Worm (Caenorhabditis elegans): Measurements from ENCODE around the gene hsp-75.
A peak's percentile ranks its signal among the peaks of the same experiment; 100 is the strongest.

Gene hsp-75

DNA sequence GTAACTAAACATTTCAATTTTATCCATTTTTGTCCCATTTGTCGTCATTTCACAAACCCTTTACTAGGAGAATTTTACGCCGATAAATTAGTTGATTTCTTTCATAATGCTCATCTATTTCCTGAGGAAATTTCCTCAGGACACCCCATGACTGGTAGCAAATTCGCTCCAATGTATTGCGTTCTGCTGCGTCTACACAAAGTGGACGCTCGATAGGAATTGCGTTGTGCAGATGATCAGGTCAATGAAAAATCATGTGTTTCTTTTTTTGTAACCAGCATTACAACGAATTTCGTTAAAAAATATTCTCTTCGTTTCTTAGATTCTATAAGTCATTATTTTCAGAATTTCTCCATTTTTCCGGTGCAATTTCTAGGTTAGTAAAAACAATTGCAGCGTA is 44.7 kb downstream of the hsp-75 start, which contains the start of gene epg-4 (continued):
- TF ChIP-seq fkh-10 (GFP tag; optimal IDR thresholded peaks at IDR 0.05) (no peak), ztf-11 (tag; optimal IDR thresholded peaks at IDR 0.05) (no peak), mep-1 (tag; optimal IDR thresholded peaks at IDR 0.05) (no peak), mdl-1 (tag; optimal IDR thresholded peaks at IDR 0.05) (peak in 1 of 2 experiments; percentile 22), lin-14 (GFP tag; optimal IDR thresholded peaks at IDR 0.05) (peak; percentile 70), Y116A8C.19 (tag; optimal IDR thresholded peaks at IDR 0.05; ENCODE audit: borderline replicate concordance) (no peak), nhr-28 (tag; optimal IDR thresholded peaks at IDR 0.05) (no peak), nhr-20 (tag; optimal IDR thresholded peaks at IDR 0.05) (peak; percentile 15), nhr-12 (tag; optimal IDR thresholded peaks at IDR 0.05) (no peak), unc-98 (GFP tag; IDR thresholded peaks at IDR 0.05) (no peak), hlh-17 (GFP tag; optimal IDR thresholded peaks at IDR 0.05; ENCODE audit: borderline replicate concordance) (no peak), snu-23 (GFP tag; optimal IDR thresholded peaks at IDR 0.05) (peak; percentile 36), efl-1 (optimal IDR thresholded peaks at IDR 0.05) (peak; percentile 19 to 57), efl-1 (GFP tag; optimal IDR thresholded peaks at IDR 0.05 in 1 of 2) (peak; percentile 45 to 93), C16A3.4 (tag; optimal IDR thresholded peaks at IDR 0.05) (peak; percentile 50)

DNA sequence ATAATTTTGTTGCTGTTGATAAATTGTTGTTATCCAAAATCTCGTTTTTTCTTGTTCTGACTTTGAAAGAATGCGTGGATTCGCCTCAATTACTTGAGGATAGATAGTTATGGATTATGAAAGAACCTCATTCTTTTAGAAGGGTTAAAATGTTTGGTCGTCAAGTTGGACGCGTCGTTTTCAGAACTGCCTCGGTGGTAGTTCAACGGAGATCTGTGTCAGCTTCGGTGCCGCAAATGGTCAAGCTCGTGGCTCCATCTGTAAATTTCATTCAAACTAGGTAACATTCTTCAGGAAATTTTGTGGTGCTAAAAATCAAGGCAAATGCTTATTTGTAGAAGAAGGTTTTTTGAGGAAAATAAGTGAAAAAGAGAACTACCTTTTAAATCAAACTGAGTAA is 45.9 kb downstream of the hsp-75 start, which contains the start of gene ndab-2:
TSS of gene ndab-2 (plus strand) at position 140 of the 400 bp plus-strand sequence.
- TF ChIP-seq ama-1 (optimal IDR thresholded peaks at IDR 0.05) (peak; percentile 41), lsy-2 (tag; optimal IDR thresholded peaks at IDR 0.05) (peak in 1 of 2 experiments; percentile 28), pag-3 (tag; optimal IDR thresholded peaks at IDR 0.05; ENCODE audit: borderline replicate concordance, insufficient read depth) (no peak), nhr-47 (tag; optimal IDR thresholded peaks at IDR 0.05) (peak; percentile 18), nhr-90 (tag; optimal IDR thresholded peaks at IDR 0.05; ENCODE audit: poor library complexity) (peak; percentile 5)

DNA sequence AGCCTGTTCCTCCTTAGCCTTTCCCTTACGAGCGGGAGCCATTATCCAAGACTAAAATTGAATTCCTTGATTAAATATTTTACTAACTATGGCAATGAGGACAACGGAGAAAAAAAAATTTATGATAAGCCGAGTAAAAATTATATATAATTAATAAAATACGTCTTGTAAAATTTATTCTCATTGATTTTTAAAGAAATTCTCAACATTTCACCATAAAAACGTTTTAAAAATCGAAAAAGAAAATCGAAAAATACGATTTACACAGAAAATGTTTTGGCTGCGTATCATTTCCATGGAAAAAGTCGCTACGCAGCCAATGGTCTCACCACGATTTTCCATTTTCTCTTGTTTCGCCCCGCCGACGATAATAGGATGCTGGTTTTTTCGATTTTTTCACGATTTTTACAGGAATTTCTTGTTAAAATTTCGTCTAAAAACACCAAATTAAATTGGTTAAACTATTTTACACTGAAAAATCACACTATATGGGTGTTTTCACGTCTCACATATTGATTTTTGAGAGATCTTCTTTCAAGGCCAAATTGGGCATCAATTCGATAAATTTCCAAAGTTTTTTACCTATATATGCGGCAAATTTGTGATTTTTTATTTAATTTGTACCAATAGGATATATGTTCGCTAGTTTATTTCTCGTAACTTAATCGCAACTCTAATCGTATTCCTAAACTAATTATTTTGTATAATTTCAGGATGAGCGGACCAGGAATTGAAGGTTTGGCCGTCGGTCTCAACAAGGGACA is 46.8 kb downstream of the hsp-75 start, which contains the start of the genes rps-14 and rpl-36:
TSS of gene rps-14 (minus strand) at position 51 of the 764 bp plus-strand sequence.
TSS of gene rpl-36 (plus strand) at position 714 of the 764 bp plus-strand sequence.
- TF ChIP-seq alr-1 (tag; optimal IDR thresholded peaks at IDR 0.05; ENCODE audit: borderline replicate concordance) (no peak), nhr-90 (tag; optimal IDR thresholded peaks at IDR 0.05; ENCODE audit: poor library complexity) (peak; percentile 92), isw-1 (GFP tag; IDR thresholded peaks at IDR 0.05) (peak; percentile 94), blmp-1 (tag; optimal IDR thresholded peaks at IDR 0.05) (peak; percentile 93), pax-3 (tag; optimal IDR thresholded peaks at IDR 0.05) (peak; percentile 72), dsc-1 (tag; optimal IDR thresholded peaks at IDR 0.05) (peak; percentile 89), unc-98 (GFP tag; IDR thresholded peaks at IDR 0.05) (no peak), sup-37 (GFP tag; optimal IDR thresholded peaks at IDR 0.05) (no peak), snu-23 (GFP tag; optimal IDR thresholded peaks at IDR 0.05) (peak; percentile 95), nhr-19 (GFP tag; conservative IDR thresholded peaks at IDR 0.05) (peak; percentile 92), nhr-76 (tag; optimal IDR thresholded peaks at IDR 0.05) (no peak), grh-1 (GFP tag; IDR thresholded peaks at IDR 0.05) (peak; percentile 70), ceh-88 (GFP tag; IDR thresholded peaks at IDR 0.05) (peak; percentile 68), elt-3 (tag; optimal IDR thresholded peaks at IDR 0.05) (peak in 3 of 6 experiments; percentile 76 to 94 (median 88)), egl-27 (tag; optimal IDR thresholded peaks at IDR 0.05) (peak in 1 of 2 experiments; percentile 59), F16B12.6 (tag; optimal IDR thresholded peaks at IDR 0.05) (peak; percentile 69), ets-5 (GFP tag; IDR thresholded peaks at IDR 0.05) (no peak), ceh-90 (tag; optimal IDR thresholded peaks at IDR 0.05) (peak; percentile 34), ceh-8 (GFP tag; optimal IDR thresholded peaks at IDR 0.05) (peak; percentile 67), nhr-47 (tag; optimal IDR thresholded peaks at IDR 0.05) (peak; percentile 92), sptf-1 (tag; optimal IDR thresholded peaks at IDR 0.05) (no peak), nhr-77 (tag; optimal IDR thresholded peaks at IDR 0.05) (peak; percentile 90), mab-9 (GFP tag; IDR thresholded peaks at IDR 0.05) (peak; percentile 59), skn-1 (tag; optimal IDR thresholded peaks at IDR 0.05) (peak; percentile 94), hlh-17 (GFP tag; optimal IDR thresholded peaks at IDR 0.05; ENCODE audit: borderline replicate concordance) (no peak), efl-1 (optimal IDR thresholded peaks at IDR 0.05) (peak; percentile 90 to 92), efl-1 (GFP tag; optimal IDR thresholded peaks at IDR 0.05 in 1 of 2) (peak; percentile 82 to 97), irx-1 (tag; optimal IDR thresholded peaks at IDR 0.05) (peak; percentile 83), tbx-2 (tag; optimal IDR thresholded peaks at IDR 0.05) (peak; percentile 87), nhr-85 (tag) (peak; percentile 94), ceh-82 (tag; optimal IDR thresholded peaks at IDR 0.05) (peak; percentile 88 to 90 (median 89)), nhr-20 (tag; optimal IDR thresholded peaks at IDR 0.05) (peak; percentile 94), lin-35 (GFP tag; optimal IDR thresholded peaks at IDR 0.05) (peak; percentile 88 to 93), ztf-4 (tag; optimal IDR thresholded peaks at IDR 0.05) (peak; percentile 67)

Data from whole organism, L1 larva.